Fruit fly (Drosophila melanogaster): ENCODE data around the gene Septin2.

Septin2 gene

dm6 chr3R:20543719-20544118 is 44.4 kb downstream of the Septin2 start:
- no peak for TF ChIP-seq CG8478 (optimal IDR thresholded peaks at IDR 0.05)
- TF ChIP-seq CTCF (optimal IDR thresholded peaks at IDR 0.05): no peak

dm6 chr3R:20543220-20543619 is 44.9 kb downstream of the Septin2 start:
- no peak for TF ChIP-seq CG8478 (optimal IDR thresholded peaks at IDR 0.05)
- no peak for TF ChIP-seq CTCF (optimal IDR thresholded peaks at IDR 0.05)

dm6 chr3R:20542283-20543144 is 45.6 kb downstream of the Septin2 start:
- TF ChIP-seq CG8478 (optimal IDR thresholded peaks at IDR 0.05) (no peak), CTCF (optimal IDR thresholded peaks at IDR 0.05) (no peak)
